Worm (Caenorhabditis elegans) whole organism, L4 larva: ENCODE measurements around the gene mop-25.2.

Experiments used
- F10B5.3 ChIP-seq: sonication (generic microtip); optimal IDR thresholded peaks from 2 replicates; lab custom pipeline; 2016; ENCODE audit warnings: mild to moderate bottlenecking, missing genetic modification characterization, missing compliant biosample characterization
- F37D6.2 ChIP-seq: sonication (generic microtip); optimal IDR thresholded peaks from 2 replicates; lab custom pipeline; 2016; ENCODE audit warnings: mild to moderate bottlenecking, missing genetic modification characterization, missing compliant biosample characterization
- F49E8.2 ChIP-seq: sonication (generic microtip); optimal IDR thresholded peaks from 2 replicates; lab custom pipeline; 2016; ENCODE audit warnings: missing compliant biosample characterization, mild to moderate bottlenecking, missing genetic modification characterization, borderline replicate concordance
- T20F7.1 ChIP-seq: fragments of 200-800 bp; sonication (Bioruptor generic); optimal IDR thresholded peaks from 2 replicates; lab custom pipeline; 2018; ENCODE audit warnings: mild to moderate bottlenecking, missing genetic modification characterization, missing compliant biosample characterization
- aly-2 ChIP-seq: sonication (generic microtip); optimal IDR thresholded peaks from 2 replicates; lab custom pipeline; 2018; ENCODE audit warnings: missing biosample characterization, missing genetic modification characterization
- ama-1 ChIP-seq: fragments of 150-350 bp; optimal IDR thresholded peaks from 2 replicates; lab custom pipeline; 2014; ENCODE audit warnings: inconsistent platforms, mixed read lengths
- ceh-20 ChIP-seq: fragments of 200-800 bp; sonication (Bioruptor generic); IDR thresholded peaks from 2 replicates; pipeline ENCODE4 v1.3.6; 2022; ENCODE audit warnings: missing genetic modification reagents, missing genetic modification characterization, missing compliant biosample characterization
- ces-1 ChIP-seq: fragments of 150-350 bp; sonication (generic microtip); optimal IDR thresholded peaks from 4 replicates; lab custom pipeline; 2014; ENCODE audit warnings: missing biosample characterization, missing genetic modification reagents, missing genetic modification characterization
- cey-2 ChIP-seq: sonication (generic microtip); optimal IDR thresholded peaks from 3 replicates; lab custom pipeline; 2017; ENCODE audit warnings: missing genetic modification characterization, mild to moderate bottlenecking, missing compliant biosample characterization, antibody characterized with exemption, borderline replicate concordance; ENCODE audit not compliant: insufficient read depth
- daf-19 ChIP-seq: fragments of 200-800 bp; sonication (Bioruptor generic); conservative IDR thresholded peaks from 2 replicates; pipeline ENCODE4 v1.3.6; 2022; ENCODE audit warnings: missing genetic modification characterization, missing compliant biosample characterization
- dmd-6 ChIP-seq: fragments of 200-800 bp; sonication (Bioruptor generic); IDR thresholded peaks from 2 replicates; pipeline ENCODE4 v1.3.6; 2022; ENCODE audit warnings: missing genetic modification reagents, missing genetic modification characterization, missing compliant biosample characterization
- dmd-8 ChIP-seq: fragments of 200-800 bp; sonication (Bioruptor generic); IDR thresholded peaks from 2 replicates; pipeline ENCODE4 v1.3.6; 2022; ENCODE audit warnings: missing genetic modification characterization, missing compliant biosample characterization
- dpl-1 ChIP-seq: fragments of 150-350 bp; optimal IDR thresholded peaks from 2 replicates; lab custom pipeline; 2014; ENCODE audit warnings: missing biosample characterization, missing genetic modification reagents, missing genetic modification characterization
- duxl-1 ChIP-seq: sonication (generic microtip); optimal IDR thresholded peaks from 2 replicates; lab custom pipeline; 2016; ENCODE audit warnings: mild to moderate bottlenecking, missing genetic modification characterization, moderate library complexity, missing compliant biosample characterization; ENCODE audit not compliant: poor library complexity
- dve-1 ChIP-seq: sonication (generic microtip); optimal IDR thresholded peaks from 2 replicates; lab custom pipeline; 2017; ENCODE audit warnings: antibody characterized with exemption, mild to moderate bottlenecking, missing genetic modification characterization, missing compliant biosample characterization; ENCODE audit not compliant: insufficient read depth
- egl-43 ChIP-seq: fragments of 200-800 bp; sonication (Bioruptor generic); IDR thresholded peaks from 2 replicates; pipeline ENCODE4 v1.3.6; 2022; ENCODE audit warnings: missing genetic modification reagents, missing genetic modification characterization, missing compliant biosample characterization
- fkh-10 ChIP-seq: fragments of 150-350 bp; optimal IDR thresholded peaks from 2 replicates; lab custom pipeline; 2014; ENCODE audit warnings: missing biosample characterization, missing genetic modification reagents, missing genetic modification characterization
- gei-8 ChIP-seq: fragments of 200-800 bp; sonication (Bioruptor generic); optimal IDR thresholded peaks from 2 replicates; lab custom pipeline; 2018; ENCODE audit warnings: mild to moderate bottlenecking, missing genetic modification characterization, missing compliant biosample characterization
- hlh-11 ChIP-seq: fragments of 200-800 bp; sonication (Bioruptor generic); optimal IDR thresholded peaks from 2 replicates; lab custom pipeline; 2018; ENCODE audit warnings: mild to moderate bottlenecking, missing genetic modification characterization, missing compliant biosample characterization
- hmg-1.1 ChIP-seq: fragments of 200-800 bp; sonication (Bioruptor generic); IDR thresholded peaks from 2 replicates; pipeline ENCODE4 v1.3.6; 2022; ENCODE audit warnings: missing genetic modification reagents, missing genetic modification characterization, missing compliant biosample characterization
- lim-7 ChIP-seq: fragments of 200-800 bp; sonication (Bioruptor generic); IDR thresholded peaks from 2 replicates; pipeline ENCODE4 v1.3.6; 2022; ENCODE audit warnings: missing genetic modification characterization, missing compliant biosample characterization
- lin-38 ChIP-seq: fragments of 200-800 bp; sonication (Bioruptor generic); IDR thresholded peaks from 2 replicates; pipeline ENCODE4 v1.3.6; 2022; ENCODE audit warnings: missing genetic modification reagents, missing genetic modification characterization, missing compliant biosample characterization
- lin-39 ChIP-seq: fragments of 150-350 bp; optimal IDR thresholded peaks from 2 replicates; lab custom pipeline; 2014; ENCODE audit warnings: missing biosample characterization, missing genetic modification reagents, missing genetic modification characterization
- lir-3 ChIP-seq: sonication (generic microtip); optimal IDR thresholded peaks from 2 replicates; lab custom pipeline; 2016; ENCODE audit warnings: mild to moderate bottlenecking, missing genetic modification characterization, missing compliant biosample characterization
- lsy-2 ChIP-seq, 2 experiments: fragments of 150-350 bp in 1 of 2; sonication (generic microtip) in 1 of 2; optimal IDR thresholded peaks; 2 replicates each; lab custom pipeline; 2014 to 2017; ENCODE audit warnings: missing biosample characterization in 2 of 2, missing genetic modification characterization in 2 of 2
- madf-5 ChIP-seq, 2 experiments: fragments of 200-800 bp; sonication (Bioruptor generic); IDR thresholded peaks; 2 replicates each; pipeline ENCODE4 v1.3.6; 2022; ENCODE audit warnings: missing compliant biosample characterization in 2 of 2, missing genetic modification characterization in 2 of 2
- mes-2 ChIP-seq: sonication (generic microtip); optimal IDR thresholded peaks from 2 replicates; lab custom pipeline; 2016; ENCODE audit warnings: missing genotype, mild to moderate bottlenecking, missing genetic modification characterization, missing compliant biosample characterization; ENCODE audit not compliant: poor library complexity, severe bottlenecking
- mxl-2 ChIP-seq: fragments of 200-800 bp; sonication (Bioruptor generic); conservative IDR thresholded peaks from 2 replicates; pipeline ENCODE4 v1.3.6; 2022; ENCODE audit warnings: missing genetic modification reagents, missing genetic modification characterization, missing compliant biosample characterization
- mxl-3 ChIP-seq: fragments of 200-800 bp; sonication (Bioruptor generic); optimal IDR thresholded peaks from 2 replicates; lab custom pipeline; 2018; ENCODE audit warnings: mild to moderate bottlenecking, missing genetic modification characterization, missing compliant biosample characterization
- nhr-102 ChIP-seq: sonication (generic microtip); optimal IDR thresholded peaks from 2 replicates; lab custom pipeline; 2016; ENCODE audit warnings: mild to moderate bottlenecking, missing genetic modification characterization, moderate library complexity, missing compliant biosample characterization
- nhr-11 ChIP-seq: fragments of 150-350 bp; optimal IDR thresholded peaks from 2 replicates; lab custom pipeline; 2014; ENCODE audit warnings: missing biosample characterization, missing genetic modification characterization
- nhr-237 ChIP-seq: sonication (generic microtip); optimal IDR thresholded peaks from 2 replicates; lab custom pipeline; 2017; ENCODE audit warnings: missing biosample characterization, missing genetic modification characterization
- nhr-28 ChIP-seq: fragments of 150-350 bp; optimal IDR thresholded peaks from 2 replicates; lab custom pipeline; 2014; ENCODE audit warnings: missing biosample characterization, missing genetic modification characterization
- nhr-42 ChIP-seq: fragments of 200-800 bp; sonication (Bioruptor generic); IDR thresholded peaks from 2 replicates; pipeline ENCODE4 v1.3.6; 2022; ENCODE audit warnings: missing genetic modification characterization, missing compliant biosample characterization
- nhr-48 ChIP-seq: sonication (generic microtip); optimal IDR thresholded peaks from 2 replicates; lab custom pipeline; 2016; ENCODE audit warnings: mild to moderate bottlenecking, missing genetic modification characterization, missing compliant biosample characterization
- pha-4 ChIP-seq, 2 experiments: fragments of 150-350 bp in 1 of 2; fragments of 200-800 bp in 1 of 2; sonication (Bioruptor generic) in 1 of 2; IDR thresholded peaks in 1 of 2; optimal IDR thresholded peaks in 1 of 2; 2 replicates each; pipeline versions ENCODE4 v1.3.6 to Lab custom; 2014 to 2022; ENCODE audit warnings: missing genetic modification characterization in 2 of 2, missing genetic modification reagents in 2 of 2, missing biosample characterization in 1 of 2, missing compliant biosample characterization in 1 of 2
- pqm-1 ChIP-seq: sonication (generic microtip); optimal IDR thresholded peaks from 2 replicates; lab custom pipeline; 2017; ENCODE audit warnings: missing biosample characterization, missing genetic modification characterization
- sdz-12 ChIP-seq: fragments of 200-800 bp; sonication (Bioruptor generic); optimal IDR thresholded peaks from 2 replicates; lab custom pipeline; 2018; ENCODE audit warnings: mild to moderate bottlenecking, missing genetic modification characterization, missing compliant biosample characterization
- set-16 ChIP-seq: fragments of 200-800 bp; sonication (Bioruptor generic); IDR thresholded peaks from 2 replicates; pipeline ENCODE4 v1.3.6; 2022; ENCODE audit warnings: missing genetic modification reagents, missing genetic modification characterization, missing compliant biosample characterization
- skn-1 ChIP-seq: fragments of 150-350 bp; optimal IDR thresholded peaks from 2 replicates; lab custom pipeline; 2014; ENCODE audit warnings: missing biosample characterization, missing genetic modification characterization
- snpc-4 ChIP-seq: fragments of 150-350 bp; optimal IDR thresholded peaks from 2 replicates; lab custom pipeline; 2014; ENCODE audit warnings: missing biosample characterization, missing genetic modification characterization
- spr-1 ChIP-seq: sonication (generic microtip); optimal IDR thresholded peaks from 2 replicates; lab custom pipeline; 2016; ENCODE audit warnings: mild to moderate bottlenecking, missing genetic modification characterization, missing compliant biosample characterization
- tag-97 ChIP-seq: fragments of 200-800 bp; sonication (Bioruptor generic); IDR thresholded peaks from 2 replicates; pipeline ENCODE4 v1.3.6; 2022; ENCODE audit warnings: missing genetic modification characterization, missing compliant biosample characterization
- tra-1 ChIP-seq: fragments of 200-800 bp; sonication (Bioruptor generic); IDR thresholded peaks from 2 replicates; pipeline ENCODE4 v1.3.6; 2022; ENCODE audit warnings: missing genetic modification reagents, missing genetic modification characterization, missing compliant biosample characterization
- unc-130 ChIP-seq: sonication (generic microtip); optimal IDR thresholded peaks from 2 replicates; lab custom pipeline; 2016; ENCODE audit warnings: missing genetic modification reagents, missing genetic modification characterization, missing compliant biosample characterization
- unc-39 ChIP-seq: sonication (generic microtip); optimal IDR thresholded peaks from 2 replicates; lab custom pipeline; 2017; ENCODE audit warnings: missing biosample characterization, missing genetic modification characterization
- unc-62 ChIP-seq, 3 experiments: fragments of 150-350 bp in 1 of 3; sonication (generic microtip); optimal IDR thresholded peaks in 2 of 3; peaks in 1 of 3; 1 replicate in 1 of 3; 2 replicates in 2 of 3; lab custom pipeline; 2014 to 2017; ENCODE audit warnings: missing biosample characterization in 3 of 3, missing genetic modification characterization in 3 of 3, missing genetic modification reagents in 3 of 3, missing genotype in 1 of 3
- zfp-3 ChIP-seq: fragments of 200-800 bp; sonication (Bioruptor generic); conservative IDR thresholded peaks from 2 replicates; pipeline ENCODE4 v1.3.6; 2022; ENCODE audit warnings: missing genetic modification reagents, missing genetic modification characterization, missing compliant biosample characterization
- zip-11 ChIP-seq: fragments of 200-800 bp; sonication (Bioruptor generic); IDR thresholded peaks from 2 replicates; pipeline ENCODE4 v1.3.6; 2022; ENCODE audit warnings: missing genetic modification characterization, missing compliant biosample characterization
- ztf-7 ChIP-seq: fragments of 150-350 bp; optimal IDR thresholded peaks from 2 replicates; lab custom pipeline; 2014; ENCODE audit warnings: missing biosample characterization, missing genetic modification characterization

mop-25.2 gene

ce11 chrII:9656210-9656755 lies 47.2 kb downstream of the mop-25.2 start, which contains the start of gene gstk-1 (continued):
- TF ChIP-seq hmg-1.1: no peak
- TF ChIP-seq lin-39 (tag; lab: Kevin White, UChicago): no peak
- TF ChIP-seq duxl-1 (tag; lab: Kevin White, UChicago): no peak
- TF ChIP-seq tag-97 (GFP tag; lab: Robert Waterston, UW): no peak
- no peak for TF ChIP-seq madf-5 (GFP tag; IDR thresholded peaks at IDR 0.05; lab: Robert Waterston, UW)
- TF ChIP-seq cey-2 (tag; lab: Kevin White, UChicago): no peak
- no peak for TF ChIP-seq set-16 (GFP tag; lab: Robert Waterston, UW)
- TF ChIP-seq dmd-8 (GFP tag; lab: Robert Waterston, UW): 0 out of 2 replicates have a peak, but pooled peaks have one; percentile 25
- TF ChIP-seq zfp-3 (GFP tag; lab: Robert Waterston, UW): no peak
- no peak for TF ChIP-seq dpl-1 (GFP tag; lab: Kevin White, UChicago)
- no peak for TF ChIP-seq sdz-12
- peak in 1 of 2 experiments; percentile 3 for TF ChIP-seq unc-62 (GFP tag; optimal IDR thresholded peaks at IDR 0.05 in 1 of 2; lab: Kevin White, UChicago)
- TF ChIP-seq unc-62 (tag; optimal IDR thresholded peaks at IDR 0.05; lab: Kevin White, UChicago): no peak
- no peak for TF ChIP-seq fkh-10 (GFP tag; lab: Kevin White, UChicago)
- TF ChIP-seq hlh-11 (tag; lab: Kevin White, UChicago): peak; percentile 68
- no peak for TF ChIP-seq spr-1
- no peak for TF ChIP-seq daf-19 (GFP tag; lab: Robert Waterston, UW)
- no peak for TF ChIP-seq snpc-4 (tag; lab: Kevin White, UChicago)
- TF ChIP-seq T20F7.1 (GFP tag; lab: Kevin White, UChicago): peak; percentile 16
- no peak for TF ChIP-seq skn-1 (tag; lab: Kevin White, UChicago)
- TF ChIP-seq pqm-1 (tag; lab: Kevin White, UChicago): peak; percentile 22
- no peak for TF ChIP-seq zip-11
- TF ChIP-seq ama-1 (lab: Kevin White, UChicago): no peak
- peak; percentile 47; the same call in 1 of the 2 replicates for TF ChIP-seq ceh-20 (GFP tag; lab: Robert Waterston, UW)
- no peak for TF ChIP-seq ztf-7 (tag; lab: Kevin White, UChicago)
- TF ChIP-seq unc-130 (GFP tag; lab: Kevin White, UChicago): no peak
- TF ChIP-seq mes-2 (tag; lab: Kevin White, UChicago): no peak
- peak; percentile 62 for TF ChIP-seq nhr-28 (tag; lab: Kevin White, UChicago)
- no peak for TF ChIP-seq pha-4 (GFP tag; IDR thresholded peaks at IDR 0.05; lab: Robert Waterston, UW)
- TF ChIP-seq pha-4 (tag; optimal IDR thresholded peaks at IDR 0.05; lab: Kevin White, UChicago): no peak
- TF ChIP-seq nhr-42: no peak
- peak; percentile 36 for TF ChIP-seq nhr-102 (tag; lab: Kevin White, UChicago)
- TF ChIP-seq tra-1 (GFP tag; lab: Robert Waterston, UW): no peak
- peak; percentile 67 for TF ChIP-seq nhr-48
- no peak for TF ChIP-seq F49E8.2 (tag; lab: Kevin White, UChicago)
- TF ChIP-seq gei-8: no peak
- TF ChIP-seq unc-39 (tag; lab: Kevin White, UChicago): no peak
- TF ChIP-seq egl-43 (GFP tag; lab: Robert Waterston, UW): no peak
- TF ChIP-seq F37D6.2 (tag; lab: Kevin White, UChicago): no peak
- TF ChIP-seq nhr-11 (tag; lab: Kevin White, UChicago): no peak
- no peak for TF ChIP-seq F10B5.3 (tag; lab: Kevin White, UChicago)
- TF ChIP-seq mxl-2 (GFP tag; lab: Robert Waterston, UW): no peak
- TF ChIP-seq lin-38 (GFP tag; lab: Robert Waterston, UW): no peak
- TF ChIP-seq lim-7 (GFP tag; lab: Robert Waterston, UW): no peak
- TF ChIP-seq lir-3 (tag; lab: Kevin White, UChicago): no peak
- TF ChIP-seq lsy-2 (tag; optimal IDR thresholded peaks at IDR 0.05; lab: Kevin White, UChicago): no peak
- TF ChIP-seq ces-1 (GFP tag; lab: Kevin White, UChicago): no peak
- peak; percentile 98 for TF ChIP-seq mxl-3 (GFP tag; lab: Kevin White, UChicago)
- peak; percentile 58 for TF ChIP-seq dve-1
- no peak for TF ChIP-seq aly-2 (tag; lab: Kevin White, UChicago)
- TF ChIP-seq nhr-237 (tag; lab: Kevin White, UChicago): no peak
- TF ChIP-seq dmd-6 (GFP tag; lab: Robert Waterston, UW): peak; percentile 90
